Worm (Caenorhabditis elegans) whole organism, mixed stage, embryonic: Measurements from ENCODE around the gene K10C2.8.
A peak's percentile ranks its signal among the peaks of the same experiment; 100 is the strongest.

Experiments
- M03D4.4 ChIP-seq: sonication (generic microtip); optimal IDR thresholded peaks from 2 replicates; lab custom pipeline; 2017; ENCODE audit warnings: mild to moderate bottlenecking, missing genetic modification characterization, missing compliant biosample characterization
- blmp-1 ChIP-seq: fragments of 150-350 bp; optimal IDR thresholded peaks from 2 replicates; lab custom pipeline; 2014; ENCODE audit warnings: missing biosample characterization, missing genetic modification characterization
- ceh-39 ChIP-seq: fragments of 150-350 bp; optimal IDR thresholded peaks from 2 replicates; lab custom pipeline; 2014; ENCODE audit warnings: missing biosample characterization, missing genetic modification characterization
- ceh-43 ChIP-seq: fragments of 200-800 bp; sonication (Bioruptor generic); optimal IDR thresholded peaks from 2 replicates; lab custom pipeline; 2018; ENCODE audit warnings: mild to moderate bottlenecking, missing genetic modification characterization, moderate library complexity, missing compliant biosample characterization
- ceh-83 ChIP-seq: fragments of 200-800 bp; sonication (Bioruptor generic); optimal IDR thresholded peaks from 2 replicates; lab custom pipeline; 2018; ENCODE audit warnings: mild to moderate bottlenecking, missing genetic modification characterization, missing compliant biosample characterization
- ces-1 ChIP-seq: fragments of 150-350 bp; optimal IDR thresholded peaks from 2 replicates; lab custom pipeline; 2014; ENCODE audit warnings: missing biosample characterization, missing genetic modification reagents, missing genetic modification characterization
- cnd-1 ChIP-seq: fragments of 200-800 bp; sonication (Bioruptor generic); optimal IDR thresholded peaks from 2 replicates; lab custom pipeline; 2018; ENCODE audit warnings: mild to moderate bottlenecking, missing genetic modification characterization, missing compliant biosample characterization
- drap-1 ChIP-seq: fragments of 200-800 bp; sonication (Bioruptor generic); optimal IDR thresholded peaks from 3 replicates; lab custom pipeline; 2018; ENCODE audit warnings: mild to moderate bottlenecking, missing genetic modification characterization, missing compliant biosample characterization
- elt-1 ChIP-seq: sonication (generic microtip); optimal IDR thresholded peaks from 2 replicates; lab custom pipeline; 2017; ENCODE audit warnings: missing genetic modification characterization, mild to moderate bottlenecking, missing compliant biosample characterization, antibody characterized with exemption, moderate library complexity, borderline replicate concordance; ENCODE audit not compliant: insufficient read depth
- elt-3 ChIP-seq: fragments of 150-350 bp; optimal IDR thresholded peaks from 2 replicates; lab custom pipeline; 2014; ENCODE audit warnings: missing biosample characterization, missing genetic modification characterization
- flh-1 ChIP-seq: fragments of 200-800 bp; sonication (Bioruptor generic); optimal IDR thresholded peaks from 2 replicates; lab custom pipeline; 2018; ENCODE audit warnings: mild to moderate bottlenecking, missing genetic modification characterization, moderate library complexity, missing compliant biosample characterization
- ham-2 ChIP-seq: fragments of 200-800 bp; sonication (Bioruptor generic); optimal IDR thresholded peaks from 2 replicates; lab custom pipeline; 2018; ENCODE audit warnings: mild to moderate bottlenecking, missing genetic modification characterization, missing compliant biosample characterization
- hlh-1 ChIP-seq: fragments of 150-350 bp; optimal IDR thresholded peaks from 2 replicates; lab custom pipeline; 2014; ENCODE audit warnings: missing biosample characterization, missing genetic modification reagents, missing genetic modification characterization
- lin-13 ChIP-seq: fragments of 150-350 bp; optimal IDR thresholded peaks from 2 replicates; lab custom pipeline; 2014; ENCODE audit warnings: missing biosample characterization, missing genetic modification characterization
- lin-32 ChIP-seq: fragments of 200-800 bp; sonication (Bioruptor generic); optimal IDR thresholded peaks from 2 replicates; lab custom pipeline; 2018; ENCODE audit warnings: mild to moderate bottlenecking, missing genetic modification characterization, missing compliant biosample characterization
- mab-5 ChIP-seq: fragments of 150-350 bp; optimal IDR thresholded peaks from 2 replicates; lab custom pipeline; 2014; ENCODE audit warnings: missing biosample characterization, missing genetic modification characterization
- mep-1 ChIP-seq: fragments of 150-350 bp; optimal IDR thresholded peaks from 2 replicates; lab custom pipeline; 2017; ENCODE audit warnings: missing biosample characterization, missing genetic modification reagents, missing genetic modification characterization, inconsistent platforms
- mls-2 ChIP-seq: sonication (generic microtip); optimal IDR thresholded peaks from 2 replicates; lab custom pipeline; 2016; ENCODE audit warnings: mild to moderate bottlenecking, missing genetic modification characterization, moderate library complexity, missing compliant biosample characterization
- nhr-12 ChIP-seq: fragments of 150-350 bp; optimal IDR thresholded peaks from 2 replicates; lab custom pipeline; 2014; ENCODE audit warnings: missing biosample characterization, missing genetic modification characterization
- nhr-2 ChIP-seq: fragments of 150-350 bp; optimal IDR thresholded peaks from 2 replicates; lab custom pipeline; 2014; ENCODE audit warnings: missing biosample characterization, missing genetic modification characterization
- nhr-237 ChIP-seq: fragments of 150-350 bp; optimal IDR thresholded peaks from 2 replicates; lab custom pipeline; 2014; ENCODE audit warnings: missing biosample characterization, missing genetic modification characterization
- nhr-28 ChIP-seq: fragments of 150-350 bp; optimal IDR thresholded peaks from 2 replicates; lab custom pipeline; 2014; ENCODE audit warnings: missing biosample characterization, missing genetic modification characterization
- nhr-76 ChIP-seq: sonication (generic microtip); optimal IDR thresholded peaks from 2 replicates; lab custom pipeline; 2017; ENCODE audit warnings: missing biosample characterization, missing genetic modification characterization
- pha-4 ChIP-seq: fragments of 150-350 bp; optimal IDR thresholded peaks from 2 replicates; lab custom pipeline; 2018; ENCODE audit warnings: missing biosample characterization, missing genetic modification reagents, missing genetic modification characterization
- sem-2 ChIP-seq: fragments of 200-800 bp; sonication (Bioruptor generic); optimal IDR thresholded peaks from 2 replicates; lab custom pipeline; 2018; ENCODE audit warnings: mild to moderate bottlenecking, missing genetic modification characterization, missing compliant biosample characterization
- snpc-4 ChIP-seq: fragments of 150-350 bp; optimal IDR thresholded peaks from 2 replicates; lab custom pipeline; 2014; ENCODE audit warnings: missing biosample characterization, missing genetic modification characterization
- unc-120 ChIP-seq: sonication (generic microtip); optimal IDR thresholded peaks from 2 replicates; lab custom pipeline; 2017; ENCODE audit warnings: missing genetic modification characterization, missing compliant biosample characterization; ENCODE audit not compliant: poor library complexity, severe bottlenecking
- unc-39 ChIP-seq: fragments of 150-350 bp; optimal IDR thresholded peaks from 2 replicates; lab custom pipeline; 2014; ENCODE audit warnings: missing biosample characterization, missing genetic modification characterization
- unc-62 ChIP-seq: fragments of 150-350 bp; optimal IDR thresholded peaks from 2 replicates; lab custom pipeline; 2014; ENCODE audit warnings: missing biosample characterization, missing genetic modification reagents, missing genetic modification characterization
- zip-8 ChIP-seq: fragments of 150-350 bp; optimal IDR thresholded peaks from 2 replicates; lab custom pipeline; 2014; ENCODE audit warnings: missing biosample characterization, missing genetic modification characterization
- ztf-11 ChIP-seq: fragments of 150-350 bp; optimal IDR thresholded peaks from 2 replicates; lab custom pipeline; 2014; ENCODE audit warnings: missing biosample characterization, missing genetic modification characterization

Gene K10C2.8

ce11 chrX:6448866-6449400 lies 11.5 kb upstream of the K10C2.8 start, which contains the start of gene fah-1:
fah-1 (minus strand) TSS chrX:6448916.
- peak; percentile 30 for TF ChIP-seq unc-62 (GFP tag; lab: Kevin White, UChicago)
- no peak for TF ChIP-seq ztf-11
- peak; percentile 56 for TF ChIP-seq nhr-2 (tag; lab: Kevin White, UChicago)
- peak; percentile 69 for TF ChIP-seq elt-3 (tag; lab: Kevin White, UChicago)

ce11 chrX:6446564-6446963 lies 9.1 kb upstream of the K10C2.8 start, which contains the start of gene asp-14:
asp-14 (minus strand) TSS chrX:6446664.
- no peak for TF ChIP-seq ceh-43
- no peak for TF ChIP-seq flh-1 (GFP tag; lab: Kevin White, UChicago)
- TF ChIP-seq lin-32 (GFP tag; lab: Kevin White, UChicago) = no peak
- TF ChIP-seq drap-1 (GFP tag; lab: Kevin White, UChicago) = no peak
- no peak for TF ChIP-seq elt-3 (tag; lab: Kevin White, UChicago)
- TF ChIP-seq mab-5 = no peak
- no peak for TF ChIP-seq snpc-4 (tag; lab: Kevin White, UChicago)
- TF ChIP-seq zip-8 = no peak
- TF ChIP-seq ham-2 = no peak
- TF ChIP-seq nhr-28 (tag; lab: Kevin White, UChicago) = no peak
- TF ChIP-seq nhr-237 (tag; lab: Kevin White, UChicago) = no peak
- TF ChIP-seq mep-1 = no peak
- no peak for TF ChIP-seq blmp-1

DNA sequence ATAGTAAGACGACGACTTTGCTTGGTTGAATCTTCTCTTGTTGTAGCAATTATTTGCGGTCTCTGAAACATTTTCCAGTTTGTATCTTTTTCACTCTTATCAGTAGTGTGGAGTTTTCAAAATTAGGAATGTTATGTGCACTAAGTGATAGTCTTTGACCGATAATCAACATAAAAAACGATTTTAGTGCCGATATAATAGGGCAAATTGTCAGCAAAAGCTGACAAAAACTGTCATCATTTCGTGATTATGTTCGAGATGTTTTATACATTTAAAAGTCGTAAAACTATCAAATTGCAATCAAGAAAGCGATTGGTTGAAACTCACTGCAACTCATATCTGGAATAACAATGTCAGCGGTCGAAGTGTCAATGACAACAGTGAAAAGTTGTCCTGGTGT lies 7.8 kb upstream of the K10C2.8 start:
- no peak for TF ChIP-seq ceh-43
- TF ChIP-seq cnd-1 = no peak
- TF ChIP-seq lin-13 (tag; lab: Kevin White, UChicago) = no peak
- TF ChIP-seq elt-1 (tag; lab: Kevin White, UChicago) = no peak
- no peak for TF ChIP-seq ceh-39
- TF ChIP-seq pha-4 (tag; lab: Kevin White, UChicago) = no peak
- no peak for TF ChIP-seq ces-1 (GFP tag; lab: Kevin White, UChicago)
- TF ChIP-seq ham-2 = no peak
- no peak for TF ChIP-seq M03D4.4
- TF ChIP-seq unc-39 (tag; lab: Kevin White, UChicago) = no peak
- TF ChIP-seq unc-120 (tag; lab: Kevin White, UChicago) = no peak
- no peak for TF ChIP-seq flh-1 (GFP tag; lab: Kevin White, UChicago)
- TF ChIP-seq ceh-83 = no peak
- TF ChIP-seq blmp-1 = no peak

ce11 chrX:6443373-6443772 lies 5.9 kb upstream of the K10C2.8 start, which contains the start of gene K10C2.7:
K10C2.7 (minus strand) TSS chrX:6443473.
- TF ChIP-seq nhr-28 (tag; lab: Kevin White, UChicago) = no peak
- no peak for TF ChIP-seq M03D4.4
- TF ChIP-seq mep-1 = no peak

- TF ChIP-seq unc-120 (tag; lab: Kevin White, UChicago) (no peak), M03D4.4 (no peak), elt-3 (tag; lab: Kevin White, UChicago) (no peak), zip-8 (no peak), ces-1 (GFP tag; lab: Kevin White, UChicago) (no peak), ceh-43 (no peak), nhr-12 (tag; lab: Kevin White, UChicago) (no peak)
These were observed 3.0 kb upstream of the K10C2.8 start, which contains the start of gene K10C2.14 for ce11 chrX:6440464-6440863. K10C2.14 (minus strand) TSS chrX:6440564.

DNA sequence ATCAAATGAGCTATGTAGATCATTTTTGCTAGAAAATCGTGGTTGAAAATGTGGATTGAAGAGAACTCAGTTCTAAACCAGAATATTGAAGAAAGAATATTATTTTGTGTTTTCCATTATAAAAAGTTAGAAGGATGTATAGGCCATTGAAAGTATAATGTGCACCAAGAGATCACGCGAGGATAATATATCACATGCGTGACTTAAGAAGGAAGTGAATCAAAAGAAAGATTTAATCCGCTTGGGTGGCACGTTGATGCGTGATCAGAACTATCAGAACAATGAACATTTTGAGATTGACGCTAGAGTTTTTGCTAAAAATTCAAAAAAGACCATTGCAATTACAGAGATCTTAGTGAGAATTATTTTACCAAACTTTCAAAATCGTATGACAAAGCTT lies 1.6 kb downstream of the K10C2.8 start:
- TF ChIP-seq blmp-1 = no peak
- TF ChIP-seq mls-2 (tag; lab: Kevin White, UChicago) = no peak
- no peak for TF ChIP-seq unc-39 (tag; lab: Kevin White, UChicago)
- TF ChIP-seq elt-3 (tag; lab: Kevin White, UChicago) = no peak
- TF ChIP-seq lin-32 (GFP tag; lab: Kevin White, UChicago) = no peak
- TF ChIP-seq mab-5 = no peak

DNA sequence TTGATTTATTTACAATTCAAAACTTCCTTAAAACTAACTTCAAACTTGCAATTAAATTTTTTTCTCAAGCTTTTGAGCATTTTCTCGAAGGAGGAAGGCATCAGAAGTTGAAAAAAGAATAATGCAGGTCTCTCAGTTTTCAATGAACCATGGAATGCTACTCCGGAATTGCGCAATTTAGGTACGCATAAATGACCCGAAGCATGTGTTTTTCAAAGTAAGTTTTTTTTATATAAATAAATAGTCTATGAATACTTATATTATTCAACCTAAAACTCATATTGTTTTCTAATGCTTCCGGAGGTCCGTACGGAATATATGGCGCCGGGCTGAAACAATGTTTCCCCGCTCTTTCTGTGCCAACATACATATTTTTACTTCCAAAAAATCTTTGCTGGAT lies 3.8 kb downstream of the K10C2.8 start, which contains the start of gene K10C2.2:
Gene K10C2.2, minus strand, starts transcription at position 101 of the 400 bp plus-strand sequence.
- TF ChIP-seq unc-62 (GFP tag; lab: Kevin White, UChicago) (no peak), lin-13 (tag; lab: Kevin White, UChicago) (no peak), M03D4.4 (no peak), sem-2 (GFP tag; lab: Kevin White, UChicago) (no peak), ceh-83 (no peak), zip-8 (no peak), nhr-2 (tag; lab: Kevin White, UChicago) (no peak), cnd-1 (no peak), ces-1 (GFP tag; lab: Kevin White, UChicago) (no peak), nhr-12 (tag; lab: Kevin White, UChicago) (no peak), hlh-1 (no peak), nhr-237 (tag; lab: Kevin White, UChicago) (no peak), elt-1 (tag; lab: Kevin White, UChicago) (no peak), nhr-76 (tag; lab: Kevin White, UChicago) (no peak), ceh-39 (no peak), unc-120 (tag; lab: Kevin White, UChicago) (no peak)
